Worm (Caenorhabditis elegans): ENCODE data around the gene T03F7.6.

Gene T03F7.6

DNA sequence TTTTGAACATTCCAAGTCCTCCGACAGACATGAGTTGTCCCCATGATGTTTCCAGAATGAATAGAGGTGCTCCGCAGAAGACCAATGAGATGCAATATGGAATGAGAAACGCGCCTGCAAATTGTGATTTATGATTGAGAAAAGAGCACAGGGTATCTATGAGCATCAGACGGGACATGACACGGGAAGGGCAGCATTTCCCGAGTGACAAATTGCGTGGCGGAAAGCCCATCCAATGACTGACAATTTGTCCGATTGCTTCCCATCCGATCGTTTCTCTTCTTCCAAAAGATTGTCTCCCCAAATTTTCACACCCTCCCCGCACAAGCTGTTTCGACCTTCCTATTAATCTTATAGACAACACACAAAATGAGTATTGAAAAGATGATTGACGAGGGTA, 13.3 kb downstream of the T03F7.6 start:
- TF ChIP-seq hlh-1 (tag; optimal IDR thresholded peaks at IDR 0.05) (peak; percentile 1), mls-2 (tag; optimal IDR thresholded peaks at IDR 0.05) (no peak), ceh-39 (tag; optimal IDR thresholded peaks at IDR 0.05) (no peak), mab-5 (tag; optimal IDR thresholded peaks at IDR 0.05) (peak; percentile 72), unc-62 (GFP tag; optimal IDR thresholded peaks at IDR 0.05) (peak; percentile 98), ceh-43 (GFP tag; optimal IDR thresholded peaks at IDR 0.05) (no peak), unc-120 (tag; optimal IDR thresholded peaks at IDR 0.05; ENCODE audit: poor library complexity, severe bottlenecking) (peak; percentile 87), nhr-28 (tag; optimal IDR thresholded peaks at IDR 0.05) (no peak), nhr-237 (tag; optimal IDR thresholded peaks at IDR 0.05) (no peak), lin-13 (tag; optimal IDR thresholded peaks at IDR 0.05) (no peak), lin-32 (GFP tag; optimal IDR thresholded peaks at IDR 0.05) (no peak), cnd-1 (tag; optimal IDR thresholded peaks at IDR 0.05) (no peak), zip-8 (tag; optimal IDR thresholded peaks at IDR 0.05) (no peak), bed-3 (GFP tag; optimal IDR thresholded peaks at IDR 0.05) (no peak), ztf-11 (tag; optimal IDR thresholded peaks at IDR 0.05) (no peak)

DNA sequence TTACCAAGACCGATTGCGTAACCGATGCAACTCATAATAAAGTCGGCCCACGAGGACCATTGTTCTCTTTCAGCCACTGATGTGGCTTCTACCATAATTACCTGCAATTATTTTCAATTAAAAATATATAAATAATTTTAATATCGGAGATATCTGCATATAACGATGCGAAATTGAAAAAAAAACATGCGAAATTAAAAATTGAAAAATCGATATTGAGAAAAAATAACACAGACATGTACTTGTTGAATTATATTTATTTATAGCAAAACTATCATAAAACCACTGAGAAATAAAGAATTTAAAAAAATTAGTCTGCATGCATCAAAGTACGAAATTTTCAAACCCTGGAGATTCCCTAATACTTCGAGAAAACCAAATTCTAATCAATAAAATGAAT, 13.9 kb downstream of the T03F7.6 start, which contains the start of gene snf-11:
TSS of gene snf-11 (minus strand) at position 101 of the 400 bp plus-strand sequence.
- TF ChIP-seq lsy-2 (tag; optimal IDR thresholded peaks at IDR 0.05) (no peak), elt-3 (tag; optimal IDR thresholded peaks at IDR 0.05) (no peak)

DNA sequence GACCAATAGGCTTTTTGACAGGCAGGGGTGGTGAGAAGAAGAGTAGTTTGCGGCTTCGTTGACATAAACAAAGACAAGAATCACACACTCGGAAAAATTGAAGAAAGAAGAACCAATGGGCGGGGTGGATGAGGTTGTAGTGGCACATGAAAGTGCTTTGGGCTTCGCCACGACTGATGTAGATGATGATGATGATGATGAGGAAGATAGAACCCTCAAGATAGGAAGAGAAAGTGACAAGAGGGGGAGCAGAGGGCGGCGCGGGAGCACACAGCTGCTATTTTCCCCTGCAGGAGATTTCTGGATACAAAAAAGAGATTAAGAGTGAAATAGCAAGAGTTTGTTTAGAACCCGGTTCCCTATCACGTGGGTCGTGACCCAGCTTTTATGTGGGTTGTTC, 14.4 kb downstream of the T03F7.6 start:
- TF ChIP-seq hlh-1 (tag; optimal IDR thresholded peaks at IDR 0.05), result peak; percentile 64
- peak; percentile 79 for TF ChIP-seq unc-62 (GFP tag; optimal IDR thresholded peaks at IDR 0.05)
- no peak for TF ChIP-seq M03D4.4 (tag; optimal IDR thresholded peaks at IDR 0.05)
- peak; percentile 66 for TF ChIP-seq unc-120 (tag; optimal IDR thresholded peaks at IDR 0.05; ENCODE audit: poor library complexity, severe bottlenecking)

DNA sequence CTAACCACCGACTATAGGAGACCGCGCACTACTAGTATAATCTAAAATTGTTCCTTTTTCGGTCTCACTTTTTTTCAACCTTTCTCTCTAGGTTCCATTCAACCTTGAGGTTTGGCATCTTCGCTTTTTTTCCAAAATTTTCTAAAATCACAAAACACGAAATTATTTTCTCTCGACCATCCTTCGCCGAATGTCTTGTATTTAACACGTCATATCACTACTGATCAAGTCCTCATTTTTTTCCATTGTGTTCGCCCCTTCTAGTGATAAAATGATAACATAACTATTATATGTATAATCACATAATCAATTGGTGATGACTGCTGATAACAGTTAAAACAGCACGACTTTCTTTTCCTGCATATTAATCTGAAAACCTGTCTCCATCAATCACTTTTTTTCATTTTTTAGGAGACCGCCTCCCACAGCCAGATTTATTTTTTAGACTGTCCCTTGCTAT, 16.6 kb downstream of the T03F7.6 start, which contains the start of gene T03F7.7:
TSS of gene T03F7.7 (plus strand) at position 410 of the 460 bp plus-strand sequence.
- TF ChIP-seq ceh-83 (GFP tag; optimal IDR thresholded peaks at IDR 0.05), result no peak
- TF ChIP-seq unc-39 (tag; optimal IDR thresholded peaks at IDR 0.05), result no peak
- TF ChIP-seq snpc-4 (tag; optimal IDR thresholded peaks at IDR 0.05), result no peak
- TF ChIP-seq cnd-1 (tag; optimal IDR thresholded peaks at IDR 0.05), result no peak
- TF ChIP-seq unc-62 (GFP tag; optimal IDR thresholded peaks at IDR 0.05), result no peak
- TF ChIP-seq blmp-1 (tag; optimal IDR thresholded peaks at IDR 0.05), result no peak
- TF ChIP-seq lin-32 (GFP tag; optimal IDR thresholded peaks at IDR 0.05), result no peak
- no peak for TF ChIP-seq ceh-43 (GFP tag; optimal IDR thresholded peaks at IDR 0.05)

DNA sequence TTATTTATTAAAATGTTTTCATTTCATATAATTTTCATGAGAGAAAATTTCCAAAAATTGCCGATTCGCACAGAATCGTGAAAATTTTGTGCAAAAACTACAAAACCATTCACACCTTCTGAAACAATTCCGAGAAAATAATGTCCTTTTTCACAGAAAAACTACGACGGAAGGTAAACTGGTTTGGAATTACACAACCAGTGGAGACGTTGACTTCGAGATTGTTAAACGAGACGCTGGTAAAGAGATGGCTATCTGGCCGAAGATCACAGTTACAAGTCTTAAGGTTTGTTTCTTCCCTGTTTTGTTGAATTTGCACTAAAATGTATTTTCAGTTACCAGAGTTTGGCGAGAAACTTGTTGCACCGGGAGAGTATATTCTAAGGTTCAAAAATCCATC, 18.4 kb downstream of the T03F7.6 start:
- TF ChIP-seq flh-1 (GFP tag; optimal IDR thresholded peaks at IDR 0.05) (no peak), pha-4 (tag; optimal IDR thresholded peaks at IDR 0.05) (no peak), cnd-1 (tag; optimal IDR thresholded peaks at IDR 0.05) (no peak)

DNA sequence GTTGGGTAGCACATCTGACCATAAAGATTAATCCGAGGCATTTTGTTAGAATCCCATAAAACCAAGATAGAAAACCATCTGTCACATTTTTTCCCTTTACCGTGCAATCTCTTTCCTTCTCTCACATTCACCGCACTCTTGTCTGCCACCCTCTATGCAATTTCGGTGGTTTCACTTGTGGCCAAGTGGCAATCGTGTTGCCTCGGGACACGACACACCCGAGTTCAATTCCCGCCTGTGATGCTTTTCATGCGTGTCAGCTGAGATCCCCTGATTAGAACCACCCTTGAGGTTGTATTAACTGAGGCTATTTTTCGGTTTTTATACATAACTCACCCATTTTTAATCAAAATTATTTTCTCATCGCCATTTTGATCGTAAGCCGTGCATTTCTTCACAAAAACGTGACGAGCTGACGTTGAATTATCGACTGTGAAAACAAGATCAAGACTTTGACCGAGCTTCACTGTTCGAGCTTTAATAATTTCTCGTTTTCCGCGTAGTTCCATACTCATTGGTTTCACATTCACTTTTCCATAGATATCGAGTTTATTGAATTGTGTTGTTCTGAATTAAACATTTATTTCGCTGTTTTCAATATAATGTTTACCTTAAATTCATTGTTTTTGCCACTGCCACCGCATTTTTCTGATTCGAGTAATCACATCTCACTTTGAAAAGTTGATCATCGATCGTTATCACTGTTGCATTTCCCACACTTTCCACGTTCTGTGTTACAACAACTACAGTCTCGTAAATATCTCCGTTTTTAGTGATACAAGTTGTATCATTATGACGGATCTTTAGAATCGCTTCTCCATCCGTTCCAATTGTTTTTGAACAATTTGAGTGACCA, 19.8 kb downstream of the T03F7.6 start:
- TF ChIP-seq ceh-83 (GFP tag; optimal IDR thresholded peaks at IDR 0.05), result peak; percentile 100
- no peak for TF ChIP-seq ces-1 (GFP tag; optimal IDR thresholded peaks at IDR 0.05)
- TF ChIP-seq tbx-8 (GFP tag; optimal IDR thresholded peaks at IDR 0.05), result peak; percentile 99
- TF ChIP-seq lin-13 (tag; optimal IDR thresholded peaks at IDR 0.05), result peak; percentile 95
- no peak for TF ChIP-seq snpc-4 (tag; optimal IDR thresholded peaks at IDR 0.05)
- peak; percentile 98 for TF ChIP-seq unc-120 (tag; optimal IDR thresholded peaks at IDR 0.05; ENCODE audit: poor library complexity, severe bottlenecking)
- peak; percentile 96 for TF ChIP-seq hlh-1 (tag; optimal IDR thresholded peaks at IDR 0.05)
- TF ChIP-seq cnd-1 (tag; optimal IDR thresholded peaks at IDR 0.05), result peak; percentile 99
- peak; percentile 52 for TF ChIP-seq ceh-39 (tag; optimal IDR thresholded peaks at IDR 0.05)
- TF ChIP-seq nhr-2 (tag; optimal IDR thresholded peaks at IDR 0.05), result peak; percentile 27
- TF ChIP-seq flh-1 (GFP tag; optimal IDR thresholded peaks at IDR 0.05), result peak; percentile 98
- peak; percentile 99 for TF ChIP-seq ham-2 (GFP tag; optimal IDR thresholded peaks at IDR 0.05)
- TF ChIP-seq ceh-43 (GFP tag; optimal IDR thresholded peaks at IDR 0.05), result peak; percentile 98
- peak; percentile 99 for TF ChIP-seq sptf-1 (tag; optimal IDR thresholded peaks at IDR 0.05)
- peak; percentile 94 for TF ChIP-seq mep-1 (tag; optimal IDR thresholded peaks at IDR 0.05)
- TF ChIP-seq nhr-12 (tag; optimal IDR thresholded peaks at IDR 0.05), result peak; percentile 89
- TF ChIP-seq lin-32 (GFP tag; optimal IDR thresholded peaks at IDR 0.05), result peak; percentile 100
- TF ChIP-seq M03D4.4 (tag; optimal IDR thresholded peaks at IDR 0.05), result peak; percentile 99
- peak; percentile 98 for TF ChIP-seq sem-2 (GFP tag; optimal IDR thresholded peaks at IDR 0.05)
- peak; percentile 83 for TF ChIP-seq elt-1 (tag; optimal IDR thresholded peaks at IDR 0.05; ENCODE audit: borderline replicate concordance, insufficient read depth)
- peak; percentile 91 for TF ChIP-seq elt-3 (tag; optimal IDR thresholded peaks at IDR 0.05)
- TF ChIP-seq nhr-28 (tag; optimal IDR thresholded peaks at IDR 0.05), result peak; percentile 92
- TF ChIP-seq zip-8 (tag; optimal IDR thresholded peaks at IDR 0.05), result no peak
- peak; percentile 91 for TF ChIP-seq unc-62 (GFP tag; optimal IDR thresholded peaks at IDR 0.05)
- peak; percentile 83 for TF ChIP-seq pha-4 (tag; optimal IDR thresholded peaks at IDR 0.05)
- TF ChIP-seq bed-3 (GFP tag; optimal IDR thresholded peaks at IDR 0.05), result peak; percentile 98
- TF ChIP-seq nhr-237 (tag; optimal IDR thresholded peaks at IDR 0.05), result peak; percentile 63
- TF ChIP-seq mls-2 (tag; optimal IDR thresholded peaks at IDR 0.05), result peak; percentile 100
- TF ChIP-seq drap-1 (GFP tag; optimal IDR thresholded peaks at IDR 0.05), result peak; percentile 100
- peak; percentile 100 for TF ChIP-seq unc-39 (tag; optimal IDR thresholded peaks at IDR 0.05)
- peak; percentile 77 for TF ChIP-seq blmp-1 (tag; optimal IDR thresholded peaks at IDR 0.05)
- TF ChIP-seq lsy-2 (tag; optimal IDR thresholded peaks at IDR 0.05), result peak; percentile 75
